Worm (Caenorhabditis elegans) whole organism, L4 larva: ENCODE data around the gene hlh-13.

ENCODE experiments used
- D1046.2 ChIP-seq: fragments of 200-800 bp; sonication (Bioruptor generic); IDR thresholded peaks from 2 replicates; pipeline ENCODE4 v1.3.6; 2022; ENCODE audit warnings: missing genetic modification characterization, missing compliant biosample characterization
- F10B5.3 ChIP-seq: sonication (generic microtip); optimal IDR thresholded peaks from 2 replicates; lab custom pipeline; 2016; ENCODE audit warnings: mild to moderate bottlenecking, missing genetic modification characterization, missing compliant biosample characterization
- F26F4.8 ChIP-seq: fragments of 200-800 bp; sonication (Bioruptor generic); conservative IDR thresholded peaks from 2 replicates; pipeline ENCODE4 v1.3.6; 2022; ENCODE audit warnings: missing genetic modification characterization, missing compliant biosample characterization
- F44E2.7 ChIP-seq: fragments of 200-800 bp; sonication (Bioruptor generic); IDR thresholded peaks from 2 replicates; pipeline ENCODE4 v2.1.2; 2022; ENCODE audit warnings: missing genetic modification characterization, missing compliant biosample characterization
- F49E8.2 ChIP-seq: sonication (generic microtip); optimal IDR thresholded peaks from 2 replicates; lab custom pipeline; 2016; ENCODE audit warnings: missing compliant biosample characterization, mild to moderate bottlenecking, missing genetic modification characterization, borderline replicate concordance
- T26A8.4 ChIP-seq: fragments of 200-800 bp; sonication (Bioruptor generic); IDR thresholded peaks from 2 replicates; pipeline ENCODE4 v1.3.6; 2022; ENCODE audit warnings: missing genetic modification characterization, missing compliant biosample characterization
- Y105C5A.15 ChIP-seq: fragments of 200-800 bp; sonication (Bioruptor generic); IDR thresholded peaks from 2 replicates; pipeline ENCODE4 v1.3.6; 2022; ENCODE audit warnings: missing genetic modification characterization, missing compliant biosample characterization
- Y48G9A.11 ChIP-seq: fragments of 200-800 bp; sonication (Bioruptor generic); IDR thresholded peaks from 2 replicates; pipeline ENCODE4 v1.3.6; 2022; ENCODE audit warnings: missing genetic modification reagents, missing genetic modification characterization, missing compliant biosample characterization
- Y5F2A.4 ChIP-seq: fragments of 200-800 bp; sonication (Bioruptor generic); optimal IDR thresholded peaks from 2 replicates; lab custom pipeline; 2018; ENCODE audit warnings: mild to moderate bottlenecking, missing genetic modification characterization, missing compliant biosample characterization
- Y75B8A.6 ChIP-seq: fragments of 200-800 bp; sonication (Bioruptor generic); IDR thresholded peaks from 2 replicates; pipeline ENCODE4 v1.3.6; 2022; ENCODE audit warnings: missing genetic modification reagents, missing genetic modification characterization, missing compliant biosample characterization
- ZK337.2 ChIP-seq: fragments of 200-800 bp; sonication (Bioruptor generic); IDR thresholded peaks from 2 replicates; pipeline ENCODE4 v1.3.6; 2022; ENCODE audit warnings: missing genetic modification reagents, missing genetic modification characterization, missing compliant biosample characterization
- ama-1 ChIP-seq: fragments of 150-350 bp; optimal IDR thresholded peaks from 2 replicates; lab custom pipeline; 2014; ENCODE audit warnings: inconsistent platforms, mixed read lengths
- ces-1 ChIP-seq: fragments of 150-350 bp; sonication (generic microtip); optimal IDR thresholded peaks from 4 replicates; lab custom pipeline; 2014; ENCODE audit warnings: missing biosample characterization, missing genetic modification reagents, missing genetic modification characterization
- ctbp-1 ChIP-seq: fragments of 200-800 bp; sonication (Bioruptor generic); IDR thresholded peaks from 2 replicates; pipeline ENCODE4 v1.3.6; 2022; ENCODE audit warnings: missing genetic modification reagents, missing genetic modification characterization, missing compliant biosample characterization
- daf-16 ChIP-seq, 3 experiments: sonication (generic microtip); optimal IDR thresholded peaks; 2 replicates each; lab custom pipeline; 2016 to 2017; ENCODE audit warnings: missing genetic modification characterization in 3 of 3, missing genetic modification reagents in 3 of 3, mild to moderate bottlenecking in 2 of 3, missing compliant biosample characterization in 2 of 3, missing biosample characterization in 1 of 3, moderate library complexity in 1 of 3
- dmd-6 ChIP-seq: fragments of 200-800 bp; sonication (Bioruptor generic); IDR thresholded peaks from 2 replicates; pipeline ENCODE4 v1.3.6; 2022; ENCODE audit warnings: missing genetic modification reagents, missing genetic modification characterization, missing compliant biosample characterization
- dmd-8 ChIP-seq: fragments of 200-800 bp; sonication (Bioruptor generic); IDR thresholded peaks from 2 replicates; pipeline ENCODE4 v1.3.6; 2022; ENCODE audit warnings: missing genetic modification characterization, missing compliant biosample characterization
- dmd-9 ChIP-seq: fragments of 200-800 bp; sonication (Bioruptor generic); IDR thresholded peaks from 2 replicates; pipeline ENCODE4 v1.3.6; 2022; ENCODE audit warnings: missing genetic modification reagents, missing genetic modification characterization, missing compliant biosample characterization
- duxl-1 ChIP-seq: sonication (generic microtip); optimal IDR thresholded peaks from 2 replicates; lab custom pipeline; 2016; ENCODE audit warnings: mild to moderate bottlenecking, missing genetic modification characterization, moderate library complexity, missing compliant biosample characterization; ENCODE audit not compliant: poor library complexity
- egl-43 ChIP-seq: fragments of 200-800 bp; sonication (Bioruptor generic); IDR thresholded peaks from 2 replicates; pipeline ENCODE4 v1.3.6; 2022; ENCODE audit warnings: missing genetic modification reagents, missing genetic modification characterization, missing compliant biosample characterization
- fos-1 ChIP-seq: fragments of 150-350 bp; optimal IDR thresholded peaks from 2 replicates; lab custom pipeline; 2014; ENCODE audit warnings: missing biosample characterization, missing genetic modification characterization
- gei-8 ChIP-seq: fragments of 200-800 bp; sonication (Bioruptor generic); optimal IDR thresholded peaks from 2 replicates; lab custom pipeline; 2018; ENCODE audit warnings: mild to moderate bottlenecking, missing genetic modification characterization, missing compliant biosample characterization
- hlh-11 ChIP-seq: fragments of 200-800 bp; sonication (Bioruptor generic); optimal IDR thresholded peaks from 2 replicates; lab custom pipeline; 2018; ENCODE audit warnings: mild to moderate bottlenecking, missing genetic modification characterization, missing compliant biosample characterization
- jun-1 ChIP-seq: fragments of 150-350 bp; optimal IDR thresholded peaks from 2 replicates; lab custom pipeline; 2014; ENCODE audit warnings: missing biosample characterization, missing genetic modification reagents, missing genetic modification characterization
- lim-7 ChIP-seq: fragments of 200-800 bp; sonication (Bioruptor generic); IDR thresholded peaks from 2 replicates; pipeline ENCODE4 v1.3.6; 2022; ENCODE audit warnings: missing genetic modification characterization, missing compliant biosample characterization
- lin-13 ChIP-seq: fragments of 150-350 bp; optimal IDR thresholded peaks from 2 replicates; lab custom pipeline; 2014; ENCODE audit warnings: missing biosample characterization, missing genetic modification reagents, missing genetic modification characterization
- lin-29 ChIP-seq: fragments of 200-800 bp; sonication (Bioruptor generic); IDR thresholded peaks from 2 replicates; pipeline ENCODE4 v1.3.6; 2022; ENCODE audit warnings: missing genetic modification reagents, missing genetic modification characterization, missing compliant biosample characterization
- lin-38 ChIP-seq: fragments of 200-800 bp; sonication (Bioruptor generic); IDR thresholded peaks from 2 replicates; pipeline ENCODE4 v1.3.6; 2022; ENCODE audit warnings: missing genetic modification reagents, missing genetic modification characterization, missing compliant biosample characterization
- lin-39 ChIP-seq: fragments of 150-350 bp; optimal IDR thresholded peaks from 2 replicates; lab custom pipeline; 2014; ENCODE audit warnings: missing biosample characterization, missing genetic modification reagents, missing genetic modification characterization
- lir-3 ChIP-seq: sonication (generic microtip); optimal IDR thresholded peaks from 2 replicates; lab custom pipeline; 2016; ENCODE audit warnings: mild to moderate bottlenecking, missing genetic modification characterization, missing compliant biosample characterization
- madf-9 ChIP-seq: fragments of 200-800 bp; sonication (Bioruptor generic); conservative IDR thresholded peaks from 2 replicates; pipeline ENCODE4 v1.3.6; 2022; ENCODE audit warnings: missing genetic modification reagents, missing genetic modification characterization, missing compliant biosample characterization
- mes-2 ChIP-seq: sonication (generic microtip); optimal IDR thresholded peaks from 2 replicates; lab custom pipeline; 2016; ENCODE audit warnings: missing genotype, mild to moderate bottlenecking, missing genetic modification characterization, missing compliant biosample characterization; ENCODE audit not compliant: poor library complexity, severe bottlenecking
- mxl-2 ChIP-seq: fragments of 200-800 bp; sonication (Bioruptor generic); conservative IDR thresholded peaks from 2 replicates; pipeline ENCODE4 v1.3.6; 2022; ENCODE audit warnings: missing genetic modification reagents, missing genetic modification characterization, missing compliant biosample characterization
- nhr-237 ChIP-seq: sonication (generic microtip); optimal IDR thresholded peaks from 2 replicates; lab custom pipeline; 2017; ENCODE audit warnings: missing biosample characterization, missing genetic modification characterization
- nhr-41 ChIP-seq: fragments of 200-800 bp; sonication (Bioruptor generic); IDR thresholded peaks from 2 replicates; pipeline ENCODE4 v1.3.6; 2022; ENCODE audit warnings: missing genetic modification reagents, missing genetic modification characterization, missing compliant biosample characterization
- nhr-6 ChIP-seq: fragments of 150-350 bp; optimal IDR thresholded peaks from 2 replicates; lab custom pipeline; 2014; ENCODE audit warnings: missing biosample characterization, missing genetic modification characterization
- nhr-76 ChIP-seq: fragments of 150-350 bp; optimal IDR thresholded peaks from 2 replicates; lab custom pipeline; 2014; ENCODE audit warnings: missing biosample characterization, missing genetic modification characterization
- nhr-77 ChIP-seq: fragments of 150-350 bp; optimal IDR thresholded peaks from 2 replicates; lab custom pipeline; 2014; ENCODE audit warnings: missing biosample characterization, missing genetic modification characterization
- saeg-2 ChIP-seq: fragments of 200-800 bp; sonication (Bioruptor generic); IDR thresholded peaks from 2 replicates; pipeline ENCODE4 v1.3.6; 2022; ENCODE audit warnings: missing genetic modification reagents, missing genetic modification characterization, missing compliant biosample characterization
- sdz-12 ChIP-seq: fragments of 200-800 bp; sonication (Bioruptor generic); optimal IDR thresholded peaks from 2 replicates; lab custom pipeline; 2018; ENCODE audit warnings: mild to moderate bottlenecking, missing genetic modification characterization, missing compliant biosample characterization
- snpc-1.2 ChIP-seq: fragments of 200-800 bp; sonication (Bioruptor generic); IDR thresholded peaks from 2 replicates; pipeline ENCODE4 v1.3.6; 2022; ENCODE audit warnings: missing genetic modification reagents, missing genetic modification characterization, missing compliant biosample characterization
- tag-97 ChIP-seq: fragments of 200-800 bp; sonication (Bioruptor generic); IDR thresholded peaks from 2 replicates; pipeline ENCODE4 v1.3.6; 2022; ENCODE audit warnings: missing genetic modification characterization, missing compliant biosample characterization
- unc-130 ChIP-seq: sonication (generic microtip); optimal IDR thresholded peaks from 2 replicates; lab custom pipeline; 2016; ENCODE audit warnings: missing genetic modification reagents, missing genetic modification characterization, missing compliant biosample characterization
- unc-39 ChIP-seq: sonication (generic microtip); optimal IDR thresholded peaks from 2 replicates; lab custom pipeline; 2017; ENCODE audit warnings: missing biosample characterization, missing genetic modification characterization
- unc-62 ChIP-seq, 3 experiments: fragments of 150-350 bp in 1 of 3; sonication (generic microtip); optimal IDR thresholded peaks in 2 of 3; peaks in 1 of 3; 1 replicate in 1 of 3; 2 replicates in 2 of 3; lab custom pipeline; 2014 to 2017; ENCODE audit warnings: missing biosample characterization in 3 of 3, missing genetic modification characterization in 3 of 3, missing genetic modification reagents in 3 of 3, missing genotype in 1 of 3
- zag-1 ChIP-seq: fragments of 150-350 bp; optimal IDR thresholded peaks from 2 replicates; lab custom pipeline; 2014; ENCODE audit warnings: missing biosample characterization, missing genetic modification characterization
- ztf-11 ChIP-seq: fragments of 150-350 bp; optimal IDR thresholded peaks from 2 replicates; lab custom pipeline; 2014; ENCODE audit warnings: missing biosample characterization, missing genetic modification characterization
- ztf-7 ChIP-seq: fragments of 150-350 bp; optimal IDR thresholded peaks from 2 replicates; lab custom pipeline; 2014; ENCODE audit warnings: missing biosample characterization, missing genetic modification characterization

The hlh-13 gene

ce11 chrX:4263820-4264219, 14.8 kb downstream of the hlh-13 start:
- TF ChIP-seq fos-1 (tag; lab: Kevin White, UChicago) (no peak), unc-62 (GFP tag; optimal IDR thresholded peaks at IDR 0.05 in 1 of 2; lab: Kevin White, UChicago) (peak in 1 of 2 experiments; percentile 90), unc-62 (tag; optimal IDR thresholded peaks at IDR 0.05; lab: Kevin White, UChicago) (no peak)

ce11 chrX:4265283-4265907, 16.3 kb downstream of the hlh-13 start, which contains the start of gene coel-1:
coel-1 (plus strand) TSS chrX:4265663.
- TF ChIP-seq ztf-7 (tag; lab: Kevin White, UChicago) (no peak), F10B5.3 (tag; lab: Kevin White, UChicago) (no peak), saeg-2 (GFP tag; lab: Robert Waterston, UW) (no peak), unc-130 (GFP tag; lab: Kevin White, UChicago) (no peak), lin-38 (GFP tag; lab: Robert Waterston, UW) (no peak), duxl-1 (no peak), dmd-9 (no peak), madf-9 (peak; percentile 18; the same call in 1 of the 2 replicates), Y5F2A.4 (GFP tag; lab: Kevin White, UChicago) (no peak), nhr-76 (tag; lab: Kevin White, UChicago) (no peak), F44E2.7 (GFP tag; lab: Robert Waterston, UW) (no peak), T26A8.4 (peak; percentile 67), ces-1 (GFP tag; lab: Kevin White, UChicago) (no peak), F49E8.2 (no peak), tag-97 (GFP tag; lab: Robert Waterston, UW) (no peak), D1046.2 (GFP tag; lab: Robert Waterston, UW) (no peak), Y105C5A.15 (no peak), lin-39 (tag; lab: Kevin White, UChicago) (no peak), nhr-6 (tag; lab: Kevin White, UChicago) (no peak), ZK337.2 (no peak), ama-1 (lab: Kevin White, UChicago) (no peak), mxl-2 (GFP tag; lab: Robert Waterston, UW) (no peak), lin-29 (GFP tag; lab: Robert Waterston, UW) (no peak), lim-7 (GFP tag; lab: Robert Waterston, UW) (no peak), ztf-11 (tag; lab: Kevin White, UChicago) (no peak), Y75B8A.6 (GFP tag; lab: Robert Waterston, UW) (no peak), F26F4.8 (GFP tag; lab: Robert Waterston, UW) (no peak), nhr-41 (GFP tag; lab: Robert Waterston, UW) (no peak), dmd-6 (0 out of 2 replicates have a peak, but pooled peaks have one; percentile 17), sdz-12 (GFP tag; lab: Kevin White, UChicago) (no peak), daf-16 (GFP tag; optimal IDR thresholded peaks at IDR 0.05; lab: Kevin White, UChicago) (no peak), daf-16 (tag; optimal IDR thresholded peaks at IDR 0.05; lab: Kevin White, UChicago) (peak; percentile 37), egl-43 (GFP tag; lab: Robert Waterston, UW) (no peak), ctbp-1 (GFP tag; lab: Robert Waterston, UW) (no peak), lin-13 (GFP tag; lab: Kevin White, UChicago) (peak; percentile 2), fos-1 (tag; lab: Kevin White, UChicago) (no peak), mes-2 (peak; percentile 53), unc-62 (GFP tag; optimal IDR thresholded peaks at IDR 0.05 in 1 of 2; lab: Kevin White, UChicago) (peak in 1 of 2 experiments; percentile 99), unc-62 (tag; optimal IDR thresholded peaks at IDR 0.05; lab: Kevin White, UChicago) (no peak), nhr-237 (no peak), nhr-77 (tag; lab: Kevin White, UChicago) (no peak), snpc-1.2 (GFP tag; lab: Robert Waterston, UW) (no peak), hlh-11 (tag; lab: Kevin White, UChicago) (peak; percentile 88), unc-39 (tag; lab: Kevin White, UChicago) (no peak), lir-3 (tag; lab: Kevin White, UChicago) (no peak), gei-8 (GFP tag; lab: Kevin White, UChicago) (no peak), zag-1 (tag; lab: Kevin White, UChicago) (no peak), Y48G9A.11 (no peak), jun-1 (tag; lab: Kevin White, UChicago) (no peak), dmd-8 (GFP tag; lab: Robert Waterston, UW) (no peak)
